Fruit fly (Drosophila melanogaster): ENCODE data around the gene CG43999.

Gene CG43999

dm6 chr3R:23921701-23922501 lies 6.9 kb downstream of the CG43999 start (continued):
- TF ChIP-seq acj6 (GFP tag; optimal IDR thresholded peaks at IDR 0.05) (peak; percentile 45), CG6854 (GFP tag; optimal IDR thresholded peaks at IDR 0.05) (no peak), CG1621 (tag; optimal IDR thresholded peaks at IDR 0.05) (no peak), fd59A (GFP tag; optimal IDR thresholded peaks at IDR 0.05) (no peak), CG31627 (GFP tag; optimal IDR thresholded peaks at IDR 0.05) (no peak), Ets21C (GFP tag; optimal IDR thresholded peaks at IDR 0.05) (no peak), achi (GFP tag; optimal IDR thresholded peaks at IDR 0.05) (peak; percentile 61), Eip75B (GFP tag; optimal IDR thresholded peaks at IDR 0.05) (no peak), Ets96B (tag; optimal IDR thresholded peaks at IDR 0.05) (peak; percentile 65), ss (GFP tag; optimal IDR thresholded peaks at IDR 0.05) (no peak), salr (GFP tag; optimal IDR thresholded peaks at IDR 0.05) (no peak), Sox102F (GFP tag; optimal IDR thresholded peaks at IDR 0.05) (no peak), CG32006 (GFP tag; optimal IDR thresholded peaks at IDR 0.05) (peak; percentile 76), CG6792 (GFP tag; optimal IDR thresholded peaks at IDR 0.05) (peak; percentile 26), Blimp-1 (GFP tag; optimal IDR thresholded peaks at IDR 0.05) (no peak), eg (GFP tag; IDR thresholded peaks at IDR 0.05) (peak; percentile 81), CG11762 (GFP tag; optimal IDR thresholded peaks at IDR 0.05; ENCODE audit: insufficient read depth) (no peak), CG34406 (GFP tag; optimal IDR thresholded peaks at IDR 0.05) (peak; percentile 12), lz (GFP tag; optimal IDR thresholded peaks at IDR 0.05) (no peak), CG10631 (GFP tag; optimal IDR thresholded peaks at IDR 0.05) (peak; percentile 38), CG3919 (GFP tag; optimal IDR thresholded peaks at IDR 0.05) (peak; percentile 42), CG6163 (GFP tag; IDR thresholded peaks at IDR 0.05) (peak; percentile 60; the same call in 2 of the 3 replicates), Hr38 (GFP tag; optimal IDR thresholded peaks at IDR 0.05) (no peak), Hr4 (GFP tag; optimal IDR thresholded peaks at IDR 0.05) (peak; percentile 69), CG11902 (GFP tag; optimal IDR thresholded peaks at IDR 0.05) (peak; percentile 12), CG6808 (GFP tag; optimal IDR thresholded peaks at IDR 0.05) (no peak), net (GFP tag; optimal IDR thresholded peaks at IDR 0.05) (peak; percentile 26), CG10669 (GFP tag; optimal IDR thresholded peaks at IDR 0.05) (peak; percentile 49)

dm6 chr3R:23920874-23921539 lies 7.8 kb downstream of the CG43999 start:
- TF ChIP-seq CG34406 (GFP tag; optimal IDR thresholded peaks at IDR 0.05): peak; percentile 45
- TF ChIP-seq Sox102F (GFP tag; optimal IDR thresholded peaks at IDR 0.05): peak; percentile 64
- peak; percentile 31 for TF ChIP-seq Smox (GFP tag; optimal IDR thresholded peaks at IDR 0.05)
- TF ChIP-seq OdsH (GFP tag; optimal IDR thresholded peaks at IDR 0.05): no peak
- TF ChIP-seq salr (GFP tag; optimal IDR thresholded peaks at IDR 0.05): peak in 1 of 2 experiments; percentile 59
- peak; percentile 12 for TF ChIP-seq CG11902 (GFP tag; optimal IDR thresholded peaks at IDR 0.05)
- TF ChIP-seq CG6163 (GFP tag; IDR thresholded peaks at IDR 0.05): peak; percentile 80
- no peak for TF ChIP-seq CG11294 (GFP tag; IDR thresholded peaks at IDR 0.05)
- peak; percentile 6 for TF ChIP-seq Eip75B (GFP tag; optimal IDR thresholded peaks at IDR 0.05)
- peak; percentile 2 for TF ChIP-seq Ets21C (GFP tag; optimal IDR thresholded peaks at IDR 0.05)
- no peak for TF ChIP-seq CG11762 (GFP tag; optimal IDR thresholded peaks at IDR 0.05; ENCODE audit: insufficient read depth)
- TF ChIP-seq CG16779 (tag; optimal IDR thresholded peaks at IDR 0.05): no peak
- TF ChIP-seq fkh (GFP tag; optimal IDR thresholded peaks at IDR 0.05): no peak
- TF ChIP-seq pdm3 (GFP tag; optimal IDR thresholded peaks at IDR 0.05): peak; percentile 48
- peak; percentile 49 for TF ChIP-seq CG6808 (GFP tag; optimal IDR thresholded peaks at IDR 0.05)
- no peak for TF ChIP-seq Hr38 (GFP tag; optimal IDR thresholded peaks at IDR 0.05)
- TF ChIP-seq Sox14 (GFP tag; optimal IDR thresholded peaks at IDR 0.05): peak; percentile 78
- TF ChIP-seq spab (GFP tag; optimal IDR thresholded peaks at IDR 0.05): no peak
- no peak for TF ChIP-seq CG32006 (GFP tag; optimal IDR thresholded peaks at IDR 0.05)
- peak; percentile 99 for TF ChIP-seq dsx (GFP tag; optimal IDR thresholded peaks at IDR 0.05; ENCODE audit: poor library complexity, severe bottlenecking)
- TF ChIP-seq esn (GFP tag; optimal IDR thresholded peaks at IDR 0.05): peak; percentile 71
- peak; percentile 10 for TF ChIP-seq CG8632 (GFP tag; optimal IDR thresholded peaks at IDR 0.05)
- no peak for TF ChIP-seq dac (GFP tag; optimal IDR thresholded peaks at IDR 0.05)
- TF ChIP-seq topi (GFP tag; optimal IDR thresholded peaks at IDR 0.05): peak; percentile 74
- TF ChIP-seq fd85E (GFP tag; optimal IDR thresholded peaks at IDR 0.05): no peak
- TF ChIP-seq svp (GFP tag): peak; percentile 79
- peak; percentile 78 for TF ChIP-seq Eip78C (GFP tag)
- peak; percentile 32 for TF ChIP-seq achi (GFP tag; optimal IDR thresholded peaks at IDR 0.05)
- TF ChIP-seq CG6854 (GFP tag; optimal IDR thresholded peaks at IDR 0.05): no peak
- TF ChIP-seq net (GFP tag; optimal IDR thresholded peaks at IDR 0.05): peak; percentile 11
- TF ChIP-seq CG9139 (GFP tag; optimal IDR thresholded peaks at IDR 0.05): no peak
- TF ChIP-seq vri (GFP tag; optimal IDR thresholded peaks at IDR 0.05): peak; percentile 4
